Worm (Caenorhabditis elegans): ENCODE data around the gene irg-3.

ce11 chrV:2592173-2592676 lies at the start of gene irg-3:
- no peak for TF ChIP-seq unc-62 (GFP tag; optimal IDR thresholded peaks at IDR 0.05 in 1 of 2)
- TF ChIP-seq unc-62 (tag; optimal IDR thresholded peaks at IDR 0.05): no peak
- TF ChIP-seq snpc-4 (tag; optimal IDR thresholded peaks at IDR 0.05): no peak
- no peak for TF ChIP-seq lir-3 (tag; optimal IDR thresholded peaks at IDR 0.05)
- no peak for TF ChIP-seq ceh-82 (tag; optimal IDR thresholded peaks at IDR 0.05)
- TF ChIP-seq egl-27 (tag; optimal IDR thresholded peaks at IDR 0.05): no peak
- no peak for TF ChIP-seq dpl-1 (GFP tag; optimal IDR thresholded peaks at IDR 0.05)
- TF ChIP-seq nhr-10 (tag; optimal IDR thresholded peaks at IDR 0.05): no peak
- TF ChIP-seq nhr-11 (tag; optimal IDR thresholded peaks at IDR 0.05): no peak
- no peak for TF ChIP-seq madf-5 (GFP tag; IDR thresholded peaks at IDR 0.05)
- no peak for TF ChIP-seq php-3 (GFP tag; IDR thresholded peaks at IDR 0.05)
- TF ChIP-seq sdz-12 (GFP tag; optimal IDR thresholded peaks at IDR 0.05): no peak
